Worm (Caenorhabditis elegans) whole organism, early embryonic: ENCODE measurements around the gene str-25.

Experiments used
- aly-1 ChIP-seq: sonication (generic microtip); optimal IDR thresholded peaks from 2 replicates; lab custom pipeline; 2016; ENCODE audit warnings: missing genetic modification characterization, missing compliant biosample characterization
- ama-1 ChIP-seq: fragments of 150-350 bp; optimal IDR thresholded peaks from 2 replicates; lab custom pipeline; 2014
- ceh-13 ChIP-seq: fragments of 200-800 bp; sonication (Bioruptor generic); optimal IDR thresholded peaks from 2 replicates; lab custom pipeline; 2018; ENCODE audit warnings: mild to moderate bottlenecking, missing genetic modification characterization, missing compliant biosample characterization
- ceh-36 ChIP-seq: sonication (generic microtip); optimal IDR thresholded peaks from 2 replicates; lab custom pipeline; 2016; ENCODE audit warnings: missing genetic modification characterization, inconsistent platforms, missing compliant biosample characterization
- flt-1 ChIP-seq: fragments of 200-800 bp; sonication (Bioruptor generic); IDR thresholded peaks from 2 replicates; pipeline ENCODE4 v1.3.6; 2022; ENCODE audit warnings: missing genetic modification characterization, missing compliant biosample characterization
- hmbx-1 ChIP-seq: sonication (generic microtip); optimal IDR thresholded peaks from 2 replicates; lab custom pipeline; 2016; ENCODE audit warnings: mild to moderate bottlenecking, missing genetic modification characterization, missing compliant biosample characterization
- hmg-4 ChIP-seq: fragments of 200-800 bp; sonication (Bioruptor generic); optimal IDR thresholded peaks from 2 replicates; lab custom pipeline; 2018; ENCODE audit warnings: mild to moderate bottlenecking, missing genetic modification characterization, missing compliant biosample characterization
- hnd-1 ChIP-seq: sonication (generic microtip); optimal IDR thresholded peaks from 2 replicates; lab custom pipeline; 2016; ENCODE audit warnings: missing genetic modification characterization, missing compliant biosample characterization
- sea-1 ChIP-seq: fragments of 200-800 bp; sonication (Bioruptor generic); conservative IDR thresholded peaks from 2 replicates; pipeline ENCODE4 v1.3.6; 2022; ENCODE audit warnings: missing genetic modification characterization, missing compliant biosample characterization
- tbx-11 ChIP-seq: fragments of 200-800 bp; sonication (Bioruptor generic); IDR thresholded peaks from 2 replicates; pipeline ENCODE4 v1.3.6; 2022; ENCODE audit warnings: missing genetic modification characterization, missing compliant biosample characterization
- tbx-37 ChIP-seq: fragments of 200-800 bp; sonication (Bioruptor generic); conservative IDR thresholded peaks from 2 replicates; pipeline ENCODE4 v1.3.6; 2022; ENCODE audit warnings: missing genetic modification reagents, missing genetic modification characterization, missing compliant biosample characterization
- tra-4 ChIP-seq: sonication (generic microtip); optimal IDR thresholded peaks from 2 replicates; lab custom pipeline; 2017; ENCODE audit warnings: missing genetic modification characterization, missing compliant biosample characterization

ce11 chrV:16132705-16133104, 17.2 kb downstream of the str-25 start, which contains the start of gene fbxa-144:
- TF ChIP-seq aly-1 (tag; lab: Kevin White, UChicago) (no peak), hmg-4 (no peak), hmbx-1 (tag; lab: Kevin White, UChicago) (no peak), ceh-13 (GFP tag; lab: Kevin White, UChicago) (no peak), hnd-1 (tag; lab: Kevin White, UChicago) (no peak), ama-1 (lab: Kevin White, UChicago) (no peak), tbx-11 (GFP tag; lab: Robert Waterston, UW) (no peak), ceh-36 (no peak), tbx-37 (GFP tag; lab: Robert Waterston, UW) (no peak), flt-1 (GFP tag; lab: Robert Waterston, UW) (no peak), tra-4 (tag; lab: Kevin White, UChicago) (no peak), sea-1 (GFP tag; lab: Robert Waterston, UW) (no peak)
